Worm (Caenorhabditis elegans) whole organism, L3 larva: ENCODE measurements around the gene R74.8.

Experiments
- ZK546.5 ChIP-seq: sonication (generic microtip); optimal IDR thresholded peaks from 2 replicates; lab custom pipeline; 2017; ENCODE audit warnings: missing biosample characterization, missing genetic modification characterization
- aly-2 ChIP-seq: fragments of 150-350 bp; optimal IDR thresholded peaks from 2 replicates; lab custom pipeline; 2014; ENCODE audit warnings: missing biosample characterization, missing genetic modification characterization
- ama-1 ChIP-seq: fragments of 150-350 bp; optimal IDR thresholded peaks from 2 replicates; lab custom pipeline; 2018
- ceh-28 ChIP-seq: fragments of 150-350 bp; optimal IDR thresholded peaks from 2 replicates; lab custom pipeline; 2014; ENCODE audit warnings: missing biosample characterization, missing genetic modification reagents, missing genetic modification characterization
- ceh-82 ChIP-seq: fragments of 150-350 bp; optimal IDR thresholded peaks from 2 replicates; lab custom pipeline; 2014; ENCODE audit warnings: missing biosample characterization, missing genetic modification characterization
- daf-12 ChIP-seq: fragments of 150-350 bp; optimal IDR thresholded peaks from 2 replicates; lab custom pipeline; 2014; ENCODE audit warnings: missing biosample characterization, missing genetic modification reagents, missing genetic modification characterization
- egl-27 ChIP-seq: sonication (generic microtip); optimal IDR thresholded peaks from 4 replicates; lab custom pipeline; 2017; ENCODE audit warnings: missing biosample characterization, missing genetic modification reagents, missing genetic modification characterization
- egl-5 ChIP-seq: fragments of 150-350 bp; optimal IDR thresholded peaks from 2 replicates; lab custom pipeline; 2017; ENCODE audit warnings: missing biosample characterization, missing genetic modification reagents, missing genetic modification characterization, inconsistent platforms
- elt-2 ChIP-seq: sonication (generic microtip); optimal IDR thresholded peaks from 2 replicates; lab custom pipeline; 2016; ENCODE audit warnings: missing genetic modification reagents, mild to moderate bottlenecking, missing genetic modification characterization, missing compliant biosample characterization
- elt-3 ChIP-seq, 3 experiments: fragments of 150-350 bp in 1 of 3; sonication (generic microtip) in 2 of 3; optimal IDR thresholded peaks; 2 replicates in 2 of 3; 4 replicates in 1 of 3; lab custom pipeline; 2014 to 2017; ENCODE audit warnings: missing biosample characterization in 3 of 3, missing genetic modification characterization in 3 of 3
- eor-1 ChIP-seq, 2 experiments: fragments of 150-350 bp; optimal IDR thresholded peaks; 2 replicates each; lab custom pipeline; 2014 to 2018; ENCODE audit warnings: missing biosample characterization in 2 of 2, missing genetic modification characterization in 2 of 2
- fkh-2 ChIP-seq: fragments of 150-350 bp; optimal IDR thresholded peaks from 2 replicates; lab custom pipeline; 2014; ENCODE audit warnings: missing biosample characterization, missing genetic modification reagents, missing genetic modification characterization
- fos-1 ChIP-seq: fragments of 150-350 bp; optimal IDR thresholded peaks from 2 replicates; lab custom pipeline; 2014; ENCODE audit warnings: missing biosample characterization, missing genetic modification characterization
- hmg-11 ChIP-seq: sonication (generic microtip); optimal IDR thresholded peaks from 2 replicates; lab custom pipeline; 2016; ENCODE audit warnings: missing genetic modification characterization, missing compliant biosample characterization
- lin-15B ChIP-seq: fragments of 150-350 bp; optimal IDR thresholded peaks from 2 replicates; lab custom pipeline; 2014; ENCODE audit warnings: missing biosample characterization, missing genetic modification characterization
- mdl-1 ChIP-seq: fragments of 150-350 bp; optimal IDR thresholded peaks from 2 replicates; lab custom pipeline; 2014; ENCODE audit warnings: missing biosample characterization, missing genetic modification characterization
- mml-1 ChIP-seq: fragments of 150-350 bp; sonication (generic microtip); optimal IDR thresholded peaks from 3 replicates; lab custom pipeline; 2014; ENCODE audit warnings: missing biosample characterization, missing genetic modification characterization
- nfya-1 ChIP-seq: sonication (generic microtip); optimal IDR thresholded peaks from 2 replicates; lab custom pipeline; 2017; ENCODE audit warnings: missing genetic modification characterization, mild to moderate bottlenecking, missing compliant biosample characterization, antibody characterized with exemption, moderate library complexity; ENCODE audit not compliant: insufficient read depth
- nhr-11 ChIP-seq: fragments of 150-350 bp; optimal IDR thresholded peaks from 2 replicates; lab custom pipeline; 2014; ENCODE audit warnings: missing biosample characterization, missing genetic modification characterization
- nhr-12 ChIP-seq: fragments of 150-350 bp; optimal IDR thresholded peaks from 2 replicates; lab custom pipeline; 2014; ENCODE audit warnings: missing biosample characterization, missing genetic modification characterization
- nhr-23 ChIP-seq: fragments of 150-350 bp; optimal IDR thresholded peaks from 2 replicates; lab custom pipeline; 2014; ENCODE audit warnings: missing biosample characterization, missing genetic modification reagents, missing genetic modification characterization
- nhr-237 ChIP-seq: fragments of 150-350 bp; optimal IDR thresholded peaks from 2 replicates; lab custom pipeline; 2014; ENCODE audit warnings: missing biosample characterization, missing genetic modification characterization
- nhr-25 ChIP-seq: sonication (generic microtip); optimal IDR thresholded peaks from 2 replicates; lab custom pipeline; 2017; ENCODE audit warnings: missing biosample characterization, missing genetic modification characterization
- nhr-43 ChIP-seq: sonication (generic microtip); optimal IDR thresholded peaks from 2 replicates; lab custom pipeline; 2016; ENCODE audit warnings: mild to moderate bottlenecking, missing genetic modification characterization, missing compliant biosample characterization; ENCODE audit not compliant: poor library complexity, severe bottlenecking
- nhr-67 ChIP-seq: fragments of 150-350 bp; optimal IDR thresholded peaks from 2 replicates; lab custom pipeline; 2014; ENCODE audit warnings: missing biosample characterization, missing genetic modification characterization
- nhr-76 ChIP-seq: fragments of 150-350 bp; sonication (generic microtip); optimal IDR thresholded peaks from 5 replicates; lab custom pipeline; 2014; ENCODE audit warnings: missing biosample characterization, missing genetic modification characterization
- nhr-77 ChIP-seq: fragments of 150-350 bp; optimal IDR thresholded peaks from 2 replicates; lab custom pipeline; 2014; ENCODE audit warnings: missing biosample characterization, missing genetic modification characterization
- pha-4 ChIP-seq: fragments of 150-350 bp; optimal IDR thresholded peaks from 2 replicates; lab custom pipeline; 2014; ENCODE audit warnings: missing biosample characterization, missing genetic modification reagents, missing genetic modification characterization
- pqm-1 ChIP-seq: fragments of 150-350 bp; optimal IDR thresholded peaks from 2 replicates; lab custom pipeline; 2017; ENCODE audit warnings: missing biosample characterization, missing genetic modification characterization, inconsistent platforms
- skn-1 ChIP-seq: fragments of 150-350 bp; optimal IDR thresholded peaks from 2 replicates; lab custom pipeline; 2014; ENCODE audit warnings: missing biosample characterization, missing genetic modification characterization
- snpc-4 ChIP-seq: fragments of 150-350 bp; optimal IDR thresholded peaks from 2 replicates; lab custom pipeline; 2014; ENCODE audit warnings: missing biosample characterization, missing genetic modification characterization
- tbx-2 ChIP-seq: sonication (generic microtip); optimal IDR thresholded peaks from 2 replicates; lab custom pipeline; 2016; ENCODE audit warnings: mild to moderate bottlenecking, missing genetic modification characterization, missing compliant biosample characterization
- unc-39 ChIP-seq: sonication (generic microtip); optimal IDR thresholded peaks from 4 replicates; lab custom pipeline; 2017; ENCODE audit warnings: missing biosample characterization, missing genetic modification characterization
- unc-62 ChIP-seq: fragments of 150-350 bp; sonication (generic microtip); optimal IDR thresholded peaks from 4 replicates; lab custom pipeline; 2014; ENCODE audit warnings: missing biosample characterization, missing genetic modification reagents, missing genetic modification characterization
- zag-1 ChIP-seq: fragments of 150-350 bp; optimal IDR thresholded peaks from 2 replicates; lab custom pipeline; 2014; ENCODE audit warnings: missing biosample characterization, missing genetic modification characterization
- ztf-11 ChIP-seq: fragments of 150-350 bp; optimal IDR thresholded peaks from 2 replicates; lab custom pipeline; 2014; ENCODE audit warnings: missing biosample characterization, missing genetic modification characterization
- ztf-4 ChIP-seq: fragments of 150-350 bp; optimal IDR thresholded peaks from 2 replicates; lab custom pipeline; 2014; ENCODE audit warnings: missing biosample characterization, missing genetic modification characterization

Gene R74.8

ce11 chrIII:4205751-4206327 is at the start of gene R74.8:
TSS of gene R74.8 (plus strand) at chrIII:4206277.
- TF ChIP-seq fos-1 (tag; lab: Kevin White, UChicago) (no peak), elt-2 (tag; lab: Kevin White, UChicago) (no peak), skn-1 (no peak), nfya-1 (peak; percentile 11)

ce11 chrIII:4157298-4157697 is 48.8 kb upstream of the R74.8 start, which contains the start of gene C16C10.9:
TSS of gene C16C10.9 (minus strand) at chrIII:4157398.
- TF ChIP-seq elt-2 (tag; lab: Kevin White, UChicago) = no peak
- TF ChIP-seq nhr-76 = no peak
- TF ChIP-seq tbx-2 (tag; lab: Kevin White, UChicago) = no peak
- no peak for TF ChIP-seq nhr-237 (tag; lab: Kevin White, UChicago)
- TF ChIP-seq ceh-28 (tag; lab: Kevin White, UChicago) = no peak
- TF ChIP-seq ama-1 = no peak
- no peak for TF ChIP-seq daf-12 (tag; lab: Kevin White, UChicago)
- TF ChIP-seq nhr-23 (tag; lab: Kevin White, UChicago) = no peak
- no peak for TF ChIP-seq nhr-77 (tag; lab: Kevin White, UChicago)
- TF ChIP-seq ceh-82 (tag; lab: Kevin White, UChicago) = no peak
- no peak for TF ChIP-seq ZK546.5 (tag; lab: Kevin White, UChicago)
- TF ChIP-seq ztf-4 (tag; lab: Kevin White, UChicago) = no peak
- TF ChIP-seq snpc-4 (tag; lab: Kevin White, UChicago) = no peak
- no peak for TF ChIP-seq zag-1
- no peak for TF ChIP-seq lin-15B
- TF ChIP-seq hmg-11 (tag; lab: Kevin White, UChicago) = no peak
- no peak for TF ChIP-seq mml-1

- TF ChIP-seq nhr-25 (tag; lab: Kevin White, UChicago) = no peak
- TF ChIP-seq ceh-28 (tag; lab: Kevin White, UChicago) = no peak
- no peak for TF ChIP-seq unc-39 (tag; lab: Kevin White, UChicago)
- TF ChIP-seq nhr-237 (tag; lab: Kevin White, UChicago) = no peak
- no peak for TF ChIP-seq snpc-4 (tag; lab: Kevin White, UChicago)
- no peak for TF ChIP-seq ceh-82 (tag; lab: Kevin White, UChicago)
- no peak for TF ChIP-seq aly-2 (tag; lab: Kevin White, UChicago)
- TF ChIP-seq nhr-76 = no peak
- no peak for TF ChIP-seq mml-1
- TF ChIP-seq daf-12 (tag; lab: Kevin White, UChicago) = no peak
- TF ChIP-seq zag-1 = no peak
- TF ChIP-seq nhr-43 (tag; lab: Kevin White, UChicago) = no peak
- no peak for TF ChIP-seq fos-1 (tag; lab: Kevin White, UChicago)
- TF ChIP-seq fkh-2 (tag; lab: Kevin White, UChicago) = no peak
- no peak for TF ChIP-seq unc-62
Observed at ce11 chrIII:4160937-4161336, 45.1 kb upstream of the R74.8 start, which contains the start of gene C01G12.16. TSS of gene C01G12.16 (plus strand) at chrIII:4161237.

ce11 chrIII:4164071-4164470 is 42.0 kb upstream of the R74.8 start, which contains the start of gene C16C10.8:
TSS of gene C16C10.8 (minus strand) at chrIII:4164171.
- TF ChIP-seq mdl-1 (no peak), elt-3 (tag; optimal IDR thresholded peaks at IDR 0.05; lab: Kevin White, UChicago) (no peak), pha-4 (no peak), nhr-67 (tag; lab: Kevin White, UChicago) (no peak), nhr-12 (tag; lab: Kevin White, UChicago) (no peak), ztf-4 (tag; lab: Kevin White, UChicago) (no peak), eor-1 (tag; optimal IDR thresholded peaks at IDR 0.05; lab: Kevin White, UChicago) (no peak), nhr-76 (no peak), egl-5 (tag; lab: Kevin White, UChicago) (no peak), ztf-11 (no peak), egl-27 (tag; lab: Kevin White, UChicago) (no peak), nhr-11 (tag; lab: Kevin White, UChicago) (no peak), pqm-1 (tag; lab: Kevin White, UChicago) (no peak)
- TF ChIP-seq, all 47 proteins: peak for 0
